Fruit fly (Drosophila melanogaster) Kc167 (cell line): Measurements from ENCODE around the gene Twdlalpha.

Source experiments
- Myc ChIP-seq: fragments of >200 bp; optimal IDR thresholded peaks from 2 replicates; lab custom pipeline; 2017; ENCODE audit warnings: missing external identifiers
- Sin3A ChIP-seq: fragments of >200 bp; optimal IDR thresholded peaks from 2 replicates; lab custom pipeline; 2018; ENCODE audit warnings: missing external identifiers
- psq ChIP-seq: fragments of >200 bp; optimal IDR thresholded peaks from 2 replicates; lab custom pipeline; 2017; ENCODE audit warnings: missing external identifiers

dm6 chrX:16734647-16735046 is 8.0 kb upstream of the Twdlalpha start, which contains the start of gene TwdlY:
- no peak for TF ChIP-seq Sin3A (lab: Kevin White, UChicago)
- no peak for TF ChIP-seq psq (lab: Kevin White, UChicago)
- no peak for TF ChIP-seq Myc (lab: Kevin White, UChicago)
